Worm (Caenorhabditis elegans): ENCODE measurements around the gene nish-1.

Gene nish-1

ce11 chrIV:10904282-10904681 lies 40.2 kb downstream of the nish-1 start, which contains the start of gene ZK596.3:
Gene ZK596.3 (minus strand): TSS chrIV:10904382.
- TF ChIP-seq Y22D7AL.16 (tag; optimal IDR thresholded peaks at IDR 0.05) (no peak), ceh-31 (tag; optimal IDR thresholded peaks at IDR 0.05) (no peak), F13H6.1 (tag; optimal IDR thresholded peaks at IDR 0.05) (no peak), rnt-1 (tag; optimal IDR thresholded peaks at IDR 0.05) (no peak), unc-55 (GFP tag; optimal IDR thresholded peaks at IDR 0.05) (no peak), pros-1 (tag; optimal IDR thresholded peaks at IDR 0.05) (no peak), ceh-18 (tag; optimal IDR thresholded peaks at IDR 0.05) (no peak), lim-6 (tag; optimal IDR thresholded peaks at IDR 0.05) (no peak), unc-86 (tag; optimal IDR thresholded peaks at IDR 0.05) (no peak), ceh-45 (GFP tag; IDR thresholded peaks at IDR 0.05) (no peak), C38D4.7 (GFP tag; optimal IDR thresholded peaks at IDR 0.05) (no peak), syd-9 (tag; optimal IDR thresholded peaks at IDR 0.05) (no peak), sdc-2 (tag; optimal IDR thresholded peaks at IDR 0.05) (no peak), pqm-1 (tag; optimal IDR thresholded peaks at IDR 0.05) (no peak), fax-1 (tag; optimal IDR thresholded peaks at IDR 0.05) (no peak), pha-2 (tag; optimal IDR thresholded peaks at IDR 0.05) (no peak)

- no peak for TF ChIP-seq unc-86 (tag; optimal IDR thresholded peaks at IDR 0.05)
- TF ChIP-seq ama-1 (optimal IDR thresholded peaks at IDR 0.05) = no peak
- TF ChIP-seq dve-1 (tag; optimal IDR thresholded peaks at IDR 0.05) = no peak
- no peak for TF ChIP-seq unc-3 (GFP tag; conservative IDR thresholded peaks at IDR 0.05)
- TF ChIP-seq unc-3 (tag; optimal IDR thresholded peaks at IDR 0.05) = no peak
- TF ChIP-seq ceh-14 (tag; optimal IDR thresholded peaks at IDR 0.05) = no peak
- TF ChIP-seq sox-2 (GFP tag; IDR thresholded peaks at IDR 0.05) = no peak
- no peak for TF ChIP-seq npax-4 (tag; optimal IDR thresholded peaks at IDR 0.05)
- TF ChIP-seq hlh-6 (tag; optimal IDR thresholded peaks at IDR 0.05) = no peak
- no peak for TF ChIP-seq Y22D7AL.16 (tag; optimal IDR thresholded peaks at IDR 0.05)
- no peak for TF ChIP-seq ceh-6 (GFP tag; optimal IDR thresholded peaks at IDR 0.05)
- no peak for TF ChIP-seq ztf-16 (tag; optimal IDR thresholded peaks at IDR 0.05)
- TF ChIP-seq elt-4 (tag; optimal IDR thresholded peaks at IDR 0.05) = no peak
- TF ChIP-seq hlh-8 (tag; optimal IDR thresholded peaks at IDR 0.05) = no peak
- no peak for TF ChIP-seq F13H6.1 (tag; optimal IDR thresholded peaks at IDR 0.05)
- no peak for TF ChIP-seq ceh-48 (tag; optimal IDR thresholded peaks at IDR 0.05)
Measured at ce11 chrIV:10909206-10909605, 45.1 kb downstream of the nish-1 start, which contains the start of gene ZK596.2. Gene ZK596.2 (minus strand): TSS chrIV:10909306.

ce11 chrIV:10909708-10910107 lies 45.6 kb downstream of the nish-1 start, which contains the start of gene pyk-2:
Gene pyk-2 (plus strand): TSS chrIV:10909913.
- TF ChIP-seq pha-4 (tag; optimal IDR thresholded peaks at IDR 0.05) (no peak), che-1 (tag; optimal IDR thresholded peaks at IDR 0.05) (no peak), pqm-1 (tag; optimal IDR thresholded peaks at IDR 0.05) (no peak), pax-1 (tag; optimal IDR thresholded peaks at IDR 0.05) (no peak), ref-2 (tag; optimal IDR thresholded peaks at IDR 0.05) (no peak), C08G9.2 (tag; optimal IDR thresholded peaks at IDR 0.05) (no peak), sox-2 (GFP tag; IDR thresholded peaks at IDR 0.05) (no peak), hlh-13 (GFP tag; optimal IDR thresholded peaks at IDR 0.05) (no peak), ceh-24 (tag; optimal IDR thresholded peaks at IDR 0.05) (no peak), tbx-7 (tag; optimal IDR thresholded peaks at IDR 0.05) (no peak)

- TF ChIP-seq ceh-9 (tag; optimal IDR thresholded peaks at IDR 0.05) (no peak), pat-9 (tag; optimal IDR thresholded peaks at IDR 0.05) (no peak), ceh-18 (tag; optimal IDR thresholded peaks at IDR 0.05) (no peak), pha-4 (tag; optimal IDR thresholded peaks at IDR 0.05) (no peak), syd-9 (tag; optimal IDR thresholded peaks at IDR 0.05) (no peak), nhr-11 (tag; optimal IDR thresholded peaks at IDR 0.05) (no peak), T23F11.4 (GFP tag; optimal IDR thresholded peaks at IDR 0.05) (no peak), ceh-24 (tag; optimal IDR thresholded peaks at IDR 0.05) (no peak)
Measured at ce11 chrIV:10913081-10913480, 49.0 kb downstream of the nish-1 start, which contains the start of gene ZK593.2. Gene ZK593.2 (plus strand): TSS chrIV:10913381.
